Fruit fly (Drosophila melanogaster) whole organism, embryonic: ENCODE measurements around the gene CG4733.

Experiments used
- CG11085 ChIP-seq: fragments of 200-800 bp; sonication (Bioruptor generic); IDR thresholded peaks from 2 replicates; pipeline ENCODE4 v1.3.6; 2022; ENCODE audit warnings: missing biosample characterization, missing genetic modification characterization
- CG11398 ChIP-seq: fragments of 200-800 bp; sonication (Bioruptor generic); optimal IDR thresholded peaks from 2 replicates; lab custom pipeline; 2016; ENCODE audit warnings: missing biosample characterization, missing genetic modification characterization
- CG11695 ChIP-seq: fragments of 200-800 bp; sonication (Bioruptor generic); IDR thresholded peaks from 3 replicates; pipeline ENCODE4 v1.3.6; 2022; ENCODE audit warnings: missing biosample characterization, missing genetic modification characterization
- CG1233 ChIP-seq: fragments of 200-800 bp; sonication (Bioruptor generic); optimal IDR thresholded peaks from 4 replicates; lab custom pipeline; 2018; ENCODE audit warnings: missing biosample characterization, mild to moderate bottlenecking, missing genetic modification characterization
- CG12744 ChIP-seq: fragments of 200-800 bp; sonication (Bioruptor generic); optimal IDR thresholded peaks from 2 replicates; lab custom pipeline; 2016; ENCODE audit warnings: missing biosample characterization, missing genetic modification characterization
- CG13624 ChIP-seq: fragments of 200-800 bp; sonication (Bioruptor generic); optimal IDR thresholded peaks from 2 replicates; lab custom pipeline; 2016; ENCODE audit warnings: missing biosample characterization, missing genetic modification characterization
- CG14050 ChIP-seq: fragments of 200-800 bp; sonication (Bioruptor generic); IDR thresholded peaks from 3 replicates; pipeline ENCODE4 v1.3.6; 2022; ENCODE audit warnings: missing biosample characterization, missing genetic modification characterization
- CG15514 ChIP-seq: fragments of 200-800 bp; sonication (Bioruptor generic); optimal IDR thresholded peaks from 3 replicates; lab custom pipeline; 2017; ENCODE audit warnings: missing biosample characterization, missing genetic modification characterization, mild to moderate bottlenecking, moderate library complexity, missing genetic modification reagents
- CG16779 ChIP-seq: fragments of 200-800 bp; sonication (Bioruptor generic); IDR thresholded peaks from 2 replicates; pipeline ENCODE4 v1.3.6; 2022; ENCODE audit warnings: missing biosample characterization, missing genetic modification characterization
- CG16815 ChIP-seq: fragments of 200-800 bp; sonication (Bioruptor generic); optimal IDR thresholded peaks from 3 replicates; lab custom pipeline; 2017; ENCODE audit warnings: missing biosample characterization, mild to moderate bottlenecking, missing genetic modification characterization
- CG16863 ChIP-seq: fragments of 200-800 bp; sonication (Bioruptor generic); optimal IDR thresholded peaks from 3 replicates; lab custom pipeline; 2016; ENCODE audit warnings: missing biosample characterization, missing genetic modification characterization
- CG17186 ChIP-seq: fragments of 200-800 bp; sonication (Bioruptor generic); optimal IDR thresholded peaks from 3 replicates; lab custom pipeline; 2017; ENCODE audit warnings: missing biosample characterization, missing genetic modification reagents, missing genetic modification characterization
- CG3281 ChIP-seq: fragments of 200-800 bp; sonication (Bioruptor generic); optimal IDR thresholded peaks from 3 replicates; lab custom pipeline; 2017; ENCODE audit warnings: missing biosample characterization, mild to moderate bottlenecking, missing genetic modification characterization
- CG3407 ChIP-seq: fragments of 200-800 bp; sonication (Bioruptor generic); optimal IDR thresholded peaks from 2 replicates; lab custom pipeline; 2018; ENCODE audit warnings: missing biosample characterization, mild to moderate bottlenecking, missing genetic modification characterization
- CG34376 ChIP-seq: fragments of 200-800 bp; sonication (Bioruptor generic); optimal IDR thresholded peaks from 2 replicates; lab custom pipeline; 2018; ENCODE audit warnings: missing biosample characterization, mild to moderate bottlenecking, missing genetic modification characterization
- CG34422 ChIP-seq: fragments of 200-800 bp; sonication (Bioruptor generic); IDR thresholded peaks from 3 replicates; pipeline ENCODE4 v1.3.6; 2022; ENCODE audit warnings: missing biosample characterization, missing genetic modification characterization
- CG3995 ChIP-seq: fragments of 200-800 bp; sonication (Bioruptor generic); optimal IDR thresholded peaks from 3 replicates; lab custom pipeline; 2016; ENCODE audit warnings: missing biosample characterization, missing genetic modification characterization
- CG6254 ChIP-seq: fragments of 200-800 bp; sonication (Bioruptor generic); optimal IDR thresholded peaks from 3 replicates; lab custom pipeline; 2017; ENCODE audit warnings: mild to moderate bottlenecking, missing biosample characterization, missing genetic modification reagents, missing genetic modification characterization
- CG6654 ChIP-seq: fragments of 200-800 bp; sonication (Bioruptor generic); optimal IDR thresholded peaks from 2 replicates; lab custom pipeline; 2017; ENCODE audit warnings: missing biosample characterization, mild to moderate bottlenecking, missing genetic modification characterization
- CG6765 ChIP-seq: fragments of 200-800 bp; sonication (Bioruptor generic); optimal IDR thresholded peaks from 3 replicates; lab custom pipeline; 2017; ENCODE audit warnings: missing biosample characterization, mild to moderate bottlenecking, missing genetic modification characterization
- CG6854 ChIP-seq: fragments of 200-800 bp; sonication (Bioruptor generic); optimal IDR thresholded peaks from 3 replicates; lab custom pipeline; 2017; ENCODE audit warnings: missing biosample characterization, mild to moderate bottlenecking, missing genetic modification characterization
- Dip2 ChIP-seq: fragments of 200-800 bp; sonication (Bioruptor generic); IDR thresholded peaks from 2 replicates; pipeline ENCODE4 v1.3.6; 2022; ENCODE audit warnings: missing biosample characterization, missing genetic modification characterization
- Dref ChIP-seq: fragments of 200-800 bp; sonication (Bioruptor generic); IDR thresholded peaks from 2 replicates; pipeline ENCODE4 v1.3.6; 2022; ENCODE audit warnings: missing biosample characterization, missing genetic modification characterization
- E2f1 ChIP-seq: fragments of 200-800 bp; sonication (Bioruptor generic); IDR thresholded peaks from 2 replicates; pipeline ENCODE4 v1.3.6; 2022; ENCODE audit warnings: missing biosample characterization, missing genetic modification characterization
- Ets97D ChIP-seq: fragments of 200-800 bp; sonication (Bioruptor generic); optimal IDR thresholded peaks from 3 replicates; lab custom pipeline; 2016; ENCODE audit warnings: missing biosample characterization, missing genetic modification characterization
- Gug ChIP-seq: fragments of 200-800 bp; sonication (Bioruptor generic); IDR thresholded peaks from 4 replicates; pipeline ENCODE4 v1.3.6; 2022; ENCODE audit warnings: missing biosample characterization, missing genetic modification characterization
- HLHmδ ChIP-seq: fragments of 200-800 bp; sonication (Bioruptor generic); optimal IDR thresholded peaks from 2 replicates; lab custom pipeline; 2018; ENCODE audit warnings: missing biosample characterization, mild to moderate bottlenecking, missing genetic modification characterization, moderate library complexity
- Lim3 ChIP-seq: fragments of 200-800 bp; sonication (Bioruptor generic); IDR thresholded peaks from 2 replicates; pipeline ENCODE4 v1.3.6; 2022; ENCODE audit warnings: missing biosample characterization, missing genetic modification characterization
- Med ChIP-seq: fragments of 200-800 bp; sonication (Bioruptor generic); peaks from one replicate; lab custom pipeline; 2016; ENCODE audit warnings: missing biosample characterization, missing genetic modification characterization, mild to moderate bottlenecking, inconsistent platforms, moderate library complexity
- Mrtf ChIP-seq: fragments of 200-800 bp; sonication (Bioruptor generic); IDR thresholded peaks from 3 replicates; pipeline ENCODE4 v1.3.6; 2022; ENCODE audit warnings: missing biosample characterization, missing genetic modification characterization
- Nf-YC ChIP-seq: fragments of 200-800 bp; optimal IDR thresholded peaks from 3 replicates; lab custom pipeline; 2019; ENCODE audit warnings: missing biosample characterization, mild to moderate bottlenecking, missing genetic modification characterization, moderate library complexity
- Taf1 ChIP-seq: fragments of 200-800 bp; sonication (Bioruptor generic); IDR thresholded peaks from 2 replicates; pipeline ENCODE4 v1.3.6; 2022; ENCODE audit warnings: missing biosample characterization, missing genetic modification characterization
- Tbp ChIP-seq: fragments of >200 bp; optimal IDR thresholded peaks from 2 replicates; lab custom pipeline; 2018; ENCODE audit warnings: missing biosample characterization, missing genetic modification characterization
- bowl ChIP-seq: fragments of 200-800 bp; sonication (Bioruptor generic); IDR thresholded peaks from 2 replicates; pipeline ENCODE4 v1.3.6; 2022; ENCODE audit warnings: missing biosample characterization, missing genetic modification characterization
- cad ChIP-seq: fragments of >200 bp; optimal IDR thresholded peaks from 2 replicates; lab custom pipeline; 2017; ENCODE audit warnings: missing biosample characterization, missing genetic modification characterization
- cas ChIP-seq: fragments of 200-800 bp; sonication (Bioruptor generic); IDR thresholded peaks from 2 replicates; pipeline ENCODE4 v1.3.6; 2022; ENCODE audit warnings: missing biosample characterization, missing genetic modification characterization
- caup ChIP-seq: fragments of 200-800 bp; sonication (Bioruptor generic); optimal IDR thresholded peaks from 3 replicates; lab custom pipeline; 2017; ENCODE audit warnings: missing biosample characterization, mild to moderate bottlenecking, missing genetic modification characterization, moderate library complexity; ENCODE audit not compliant: severe bottlenecking
- fu2 ChIP-seq: fragments of 200-800 bp; sonication (Bioruptor generic); optimal IDR thresholded peaks from 2 replicates; lab custom pipeline; 2016; ENCODE audit warnings: missing biosample characterization, missing genetic modification characterization
- gcm ChIP-seq: fragments of 200-800 bp; sonication (Bioruptor generic); optimal IDR thresholded peaks from 2 replicates; lab custom pipeline; 2019; ENCODE audit warnings: missing biosample characterization, mild to moderate bottlenecking, missing genetic modification characterization, moderate library complexity
- her ChIP-seq: fragments of 200-800 bp; sonication (Bioruptor generic); optimal IDR thresholded peaks from 2 replicates; lab custom pipeline; 2016; ENCODE audit warnings: missing biosample characterization, missing genetic modification characterization
- hkb ChIP-seq, 2 experiments: fragments of 200-800 bp in 1 of 2; fragments of >200 bp in 1 of 2; sonication (Bioruptor generic) in 1 of 2; IDR thresholded peaks in 1 of 2; optimal IDR thresholded peaks in 1 of 2; 2 replicates each; pipeline versions ENCODE4 v1.3.6 to Lab custom; 2017 to 2022; ENCODE audit warnings: missing biosample characterization in 1 of 2, missing genetic modification characterization in 1 of 2
- jigr1 ChIP-seq: fragments of 200-800 bp; sonication (Bioruptor generic); IDR thresholded peaks from 3 replicates; pipeline ENCODE4 v1.3.6; 2022; ENCODE audit warnings: missing biosample characterization, missing genetic modification characterization
- pb ChIP-seq: fragments of 200-800 bp; sonication (Bioruptor generic); optimal IDR thresholded peaks from 3 replicates; lab custom pipeline; 2016; ENCODE audit warnings: missing biosample characterization, missing genetic modification characterization
- pum ChIP-seq: fragments of 200-800 bp; sonication (Bioruptor generic); optimal IDR thresholded peaks from 2 replicates; lab custom pipeline; 2016; ENCODE audit warnings: missing biosample characterization, missing genetic modification characterization
- seq ChIP-seq: fragments of 200-800 bp; sonication (Bioruptor generic); IDR thresholded peaks from 2 replicates; pipeline ENCODE4 v1.3.6; 2022; ENCODE audit warnings: missing biosample characterization, missing genetic modification characterization
- sisA ChIP-seq: fragments of 200-800 bp; sonication (Bioruptor generic); IDR thresholded peaks from 2 replicates; pipeline ENCODE4 v1.3.6; 2022; ENCODE audit warnings: missing biosample characterization, missing genetic modification characterization
- stc ChIP-seq: fragments of 200-800 bp; sonication (Bioruptor generic); IDR thresholded peaks from 2 replicates; pipeline ENCODE4 v1.3.6; 2022; ENCODE audit warnings: missing biosample characterization, missing genetic modification characterization
- toy ChIP-seq: fragments of 200-800 bp; sonication (Bioruptor generic); IDR thresholded peaks from 2 replicates; pipeline ENCODE4 v1.3.6; 2022; ENCODE audit warnings: missing biosample characterization, missing genetic modification characterization
- ttk ChIP-seq: fragments of 200-800 bp; sonication (Bioruptor generic); IDR thresholded peaks from 2 replicates; pipeline ENCODE4 v2.1.2; 2022; ENCODE audit warnings: missing biosample characterization, missing genetic modification characterization
- wek ChIP-seq: fragments of 200-800 bp; sonication (Bioruptor generic); optimal IDR thresholded peaks from 3 replicates; lab custom pipeline; 2018; ENCODE audit warnings: missing biosample characterization, mild to moderate bottlenecking, missing genetic modification characterization, moderate library complexity
- wor ChIP-seq: fragments of 200-800 bp; sonication (Bioruptor generic); IDR thresholded peaks from 2 replicates; pipeline ENCODE4 v1.3.6; 2022; ENCODE audit warnings: missing biosample characterization, missing genetic modification characterization
- zen2 ChIP-seq: fragments of 200-800 bp; sonication (Bioruptor generic); IDR thresholded peaks from 3 replicates; pipeline ENCODE4 v1.3.6; 2022; ENCODE audit warnings: missing biosample characterization, missing genetic modification characterization; ENCODE audit not compliant: partially characterized antibody
- zfh1 ChIP-seq: fragments of 200-800 bp; sonication (Bioruptor generic); IDR thresholded peaks from 3 replicates; pipeline ENCODE4 v1.3.6; 2022; ENCODE audit warnings: missing biosample characterization, missing genetic modification characterization

Gene CG4733

dm6 chr3R:19924331-19924730, 33.8 kb downstream of the CG4733 start (continued):
- TF ChIP-seq ttk (no peak), CG16863 (GFP tag; lab: Kevin White, UChicago) (no peak), CG3407 (no peak), stc (GFP tag; lab: Robert Waterston, UW) (no peak), wek (no peak), Med (GFP tag; lab: Kevin White, UChicago) (peak; percentile 90), CG3281 (GFP tag; lab: Kevin White, UChicago) (no peak), CG11085 (GFP tag; lab: Robert Waterston, UW) (no peak), cad (GFP tag; lab: Kevin White, UChicago) (no peak), Nf-YC (tag; lab: Kevin White, UChicago) (no peak), CG12744 (GFP tag; lab: Kevin White, UChicago) (no peak), seq (GFP tag; lab: Robert Waterston, UW) (0 out of 2 replicates have a peak, but pooled peaks have one; percentile 32), E2f1 (GFP tag; lab: Robert Waterston, UW) (no peak), CG34422 (GFP tag; lab: Robert Waterston, UW) (no peak), CG6854 (peak; percentile 37), pum (GFP tag; lab: Kevin White, UChicago) (no peak), zen2 (GFP tag; lab: Robert Waterston, UW) (no peak), bowl (GFP tag; lab: Robert Waterston, UW) (no peak), jigr1 (GFP tag; lab: Robert Waterston, UW) (no peak), hkb (optimal IDR thresholded peaks at IDR 0.05; lab: Kevin White, UChicago) (no peak), hkb (GFP tag; IDR thresholded peaks at IDR 0.05; lab: Robert Waterston, UW) (no peak), toy (GFP tag; lab: Robert Waterston, UW) (no peak), zfh1 (GFP tag; lab: Robert Waterston, UW) (no peak), fu2 (GFP tag; lab: Kevin White, UChicago) (no peak), CG11398 (GFP tag; lab: Kevin White, UChicago) (no peak), CG6654 (GFP tag; lab: Kevin White, UChicago) (no peak), pb (GFP tag; lab: Kevin White, UChicago) (no peak), CG3995 (GFP tag; lab: Kevin White, UChicago) (peak; percentile 2), CG14050 (no peak), Gug (GFP tag; lab: Robert Waterston, UW) (no peak), gcm (no peak), CG13624 (GFP tag; lab: Kevin White, UChicago) (no peak), Tbp (GFP tag; lab: Kevin White, UChicago) (no peak), CG6765 (GFP tag; lab: Kevin White, UChicago) (peak; percentile 48), CG6254 (GFP tag; lab: Kevin White, UChicago) (no peak), caup (GFP tag; lab: Kevin White, UChicago) (peak; percentile 56), HLHmδ (GFP tag; lab: Kevin White, UChicago) (no peak), sisA (GFP tag; lab: Robert Waterston, UW) (no peak), Dip2 (no peak), CG34376 (GFP tag; lab: Kevin White, UChicago) (no peak), Dref (no peak), CG16815 (GFP tag; lab: Kevin White, UChicago) (no peak), Taf1 (GFP tag; lab: Robert Waterston, UW) (no peak), Ets97D (GFP tag; lab: Kevin White, UChicago) (no peak), CG15514 (GFP tag; lab: Kevin White, UChicago) (peak; percentile 45), CG17186 (no peak), her (GFP tag; lab: Kevin White, UChicago) (no peak), cas (GFP tag; lab: Robert Waterston, UW) (no peak), CG11695 (GFP tag; lab: Robert Waterston, UW) (no peak), Lim3 (GFP tag; lab: Robert Waterston, UW) (no peak), wor (no peak), Mrtf (GFP tag; lab: Robert Waterston, UW) (no peak), CG16779 (GFP tag; lab: Robert Waterston, UW) (no peak), CG1233 (GFP tag; lab: Kevin White, UChicago) (no peak)
